Worm (Caenorhabditis elegans): ENCODE data around the gene F53C11.4.

DNA sequence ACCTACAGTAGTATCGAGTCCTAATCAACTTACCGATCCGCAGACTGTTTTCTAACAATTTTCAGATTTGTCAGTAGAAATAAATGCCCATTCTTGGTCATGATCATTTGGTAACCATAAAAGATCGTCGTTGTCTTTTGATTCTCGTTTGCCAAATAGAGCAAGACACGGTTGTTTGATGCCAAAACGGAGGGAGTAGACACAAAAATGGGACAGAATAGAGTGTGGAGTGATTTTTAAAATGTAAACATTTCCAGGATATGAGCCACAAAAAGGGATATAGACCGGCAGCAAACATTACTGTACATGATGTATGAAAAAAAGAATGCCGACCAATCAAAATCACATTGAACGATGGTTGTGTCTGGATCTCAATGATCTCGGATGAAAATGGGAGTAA, 29.7 kb upstream of the F53C11.4 start, which contains the start of gene F55B12.2:
- TF ChIP-seq ztf-11 (tag; optimal IDR thresholded peaks at IDR 0.05) (no peak), lsy-2 (tag; optimal IDR thresholded peaks at IDR 0.05) (no peak), M03D4.4 (tag; optimal IDR thresholded peaks at IDR 0.05) (no peak), mab-5 (tag; optimal IDR thresholded peaks at IDR 0.05) (no peak)

All from whole organism, mixed stage, embryonic.